Fruit fly (Drosophila melanogaster) whole organism, wandering third instar larva: ENCODE results near the gene CG9806.

Experiments
- CG32264 ChIP-seq: fragments of 200-800 bp; sonication (Bioruptor generic); optimal IDR thresholded peaks from 2 replicates; lab custom pipeline; 2016; ENCODE audit warnings: missing biosample characterization, missing genetic modification characterization
- Dif ChIP-seq: fragments of 200-275, 200-300 bp; sonication (Bioruptor generic); optimal IDR thresholded peaks from 2 replicates; lab custom pipeline; 2018; ENCODE audit warnings: missing biosample characterization, missing genetic modification characterization; ENCODE audit not compliant: partially characterized antibody
- Jra ChIP-seq: sonication (Bioruptor generic); optimal IDR thresholded peaks from 2 replicates; lab custom pipeline; 2016; ENCODE audit warnings: missing biosample characterization, missing genetic modification characterization
- Myc ChIP-seq: fragments of >200 bp; optimal IDR thresholded peaks from 2 replicates; lab custom pipeline; 2017
- Sp1 ChIP-seq: fragments of 200-800 bp; sonication (Bioruptor generic); optimal IDR thresholded peaks from 3 replicates; lab custom pipeline; 2019; ENCODE audit warnings: missing biosample characterization, mild to moderate bottlenecking, missing genetic modification characterization, moderate library complexity
- Vsx2 ChIP-seq: fragments of 200-300, 225-300 bp; sonication (Bioruptor generic); optimal IDR thresholded peaks from 2 replicates; lab custom pipeline; 2018; ENCODE audit warnings: missing biosample characterization, missing genetic modification characterization; ENCODE audit not compliant: partially characterized antibody
- br ChIP-seq: fragments of 200-800 bp; sonication (Bioruptor generic); optimal IDR thresholded peaks from 2 replicates; lab custom pipeline; 2016; ENCODE audit warnings: missing biosample characterization, missing genetic modification characterization
- dsf ChIP-seq: sonication (Bioruptor generic); optimal IDR thresholded peaks from 2 replicates; lab custom pipeline; 2016; ENCODE audit warnings: missing biosample characterization, missing genetic modification characterization, borderline replicate concordance
- pan ChIP-seq: fragments of >200 bp; optimal IDR thresholded peaks from 2 replicates; lab custom pipeline; 2017
- tai ChIP-seq: sonication (Bioruptor generic); optimal IDR thresholded peaks from 2 replicates; lab custom pipeline; 2016; ENCODE audit warnings: missing biosample characterization, missing genetic modification characterization

DNA sequence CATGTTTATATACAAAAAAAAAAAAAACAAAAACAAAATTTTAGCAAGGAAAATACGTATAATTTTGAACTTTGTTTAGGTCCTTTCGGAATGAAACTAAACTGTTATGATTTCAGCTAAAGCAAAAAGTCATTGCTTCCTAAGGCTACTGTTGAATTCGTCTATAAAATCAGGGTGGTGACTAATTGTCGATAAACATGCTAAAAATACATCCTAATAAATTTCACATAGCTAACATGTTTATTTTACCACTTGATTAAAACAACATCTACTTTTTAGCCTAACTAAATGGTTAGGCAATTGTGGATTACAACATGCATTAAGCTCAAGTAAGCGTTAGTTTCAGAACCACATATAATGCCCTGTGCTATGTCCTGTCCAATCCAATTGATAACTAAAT is 46.5 kb upstream of the CG9806 start, which contains the start of gene CG12637:
- TF ChIP-seq Jra (GFP tag; lab: Kevin White, UChicago) = no peak
- no peak for TF ChIP-seq Dif (GFP tag; lab: Kevin White, UChicago)
- no peak for TF ChIP-seq Myc (lab: Kevin White, UChicago)
- TF ChIP-seq tai (GFP tag; lab: Kevin White, UChicago) = no peak
- no peak for TF ChIP-seq dsf (GFP tag; lab: Kevin White, UChicago)
- no peak for TF ChIP-seq br (GFP tag; lab: Kevin White, UChicago)
- TF ChIP-seq pan (lab: Kevin White, UChicago) = no peak
- TF ChIP-seq Vsx2 = no peak
- TF ChIP-seq Sp1 (GFP tag; lab: Kevin White, UChicago) = no peak
- no peak for TF ChIP-seq CG32264 (GFP tag; lab: Kevin White, UChicago)
